Worm (Caenorhabditis elegans) whole organism, late embryonic: ENCODE results near the gene srt-64.

Experiments
- hlh-8 ChIP-seq: sonication (generic microtip); optimal IDR thresholded peaks from 2 replicates; lab custom pipeline; 2016; ENCODE audit warnings: missing genotype, missing genetic modification characterization, missing compliant biosample characterization
- nhr-11 ChIP-seq: fragments of 150-350 bp; optimal IDR thresholded peaks from 2 replicates; lab custom pipeline; 2014; ENCODE audit warnings: missing biosample characterization, missing genetic modification characterization
- pqm-1 ChIP-seq: sonication (generic microtip); optimal IDR thresholded peaks from 2 replicates; lab custom pipeline; 2016; ENCODE audit warnings: missing genetic modification characterization, missing compliant biosample characterization

- no peak for TF ChIP-seq pqm-1
- TF ChIP-seq hlh-8 (tag; lab: Kevin White, UChicago) = no peak
- no peak for TF ChIP-seq nhr-11 (tag; lab: Kevin White, UChicago)
These were observed 34.6 kb upstream of the srt-64 start, which contains the start of gene ttc-37 for ce11 chrV:5204127-5204526.
